Worm (Caenorhabditis elegans): ENCODE data around the gene F38B2.3.

ce11 chrX:11248083-11248482, 38.1 kb downstream of the F38B2.3 start:
- TF ChIP-seq skn-1 (tag; optimal IDR thresholded peaks at IDR 0.05) (no peak), nhr-11 (tag; optimal IDR thresholded peaks at IDR 0.05) (no peak), mdl-1 (tag; optimal IDR thresholded peaks at IDR 0.05) (peak in 1 of 2 experiments; percentile 30), Y55F3AM.14 (GFP tag; optimal IDR thresholded peaks at IDR 0.05) (peak; percentile 19), blmp-1 (tag; optimal IDR thresholded peaks at IDR 0.05; ENCODE audit: insufficient read depth) (no peak)
